Fruit fly (Drosophila melanogaster) whole organism, embryonic: Measurements from ENCODE around the gene CG14805.

ENCODE experiments used
- CG1024 ChIP-seq: fragments of 200-800 bp; sonication (Bioruptor generic); IDR thresholded peaks from 2 replicates; pipeline ENCODE4 v1.3.6; 2022; ENCODE audit warnings: missing biosample characterization, missing genetic modification characterization
- CG10543 ChIP-seq: fragments of 200-800 bp; sonication (Bioruptor generic); optimal IDR thresholded peaks from 3 replicates; lab custom pipeline; 2017; ENCODE audit warnings: missing biosample characterization, mild to moderate bottlenecking, missing genetic modification characterization, moderate library complexity
- CG10979 ChIP-seq: fragments of 200-800 bp; sonication (Bioruptor generic); optimal IDR thresholded peaks from 2 replicates; lab custom pipeline; 2018; ENCODE audit warnings: missing biosample characterization, mild to moderate bottlenecking, missing genetic modification characterization, moderate library complexity
- CG11456 ChIP-seq: fragments of 200-800 bp; sonication (Bioruptor generic); IDR thresholded peaks from 3 replicates; pipeline ENCODE4 v1.3.6; 2022; ENCODE audit warnings: missing biosample characterization, missing genetic modification characterization
- CG11696 ChIP-seq: fragments of 200-800 bp; sonication (Bioruptor generic); IDR thresholded peaks from 2 replicates; pipeline ENCODE4 v1.3.6; 2022; ENCODE audit warnings: missing biosample characterization, missing genetic modification characterization
- CG12219 ChIP-seq: fragments of 200-800 bp; sonication (Bioruptor generic); optimal IDR thresholded peaks from 3 replicates; lab custom pipeline; 2018; ENCODE audit warnings: missing biosample characterization, mild to moderate bottlenecking, missing genetic modification characterization
- CG12659 ChIP-seq: fragments of 200-800 bp; sonication (Bioruptor generic); optimal IDR thresholded peaks from 3 replicates; lab custom pipeline; 2017; ENCODE audit warnings: mild to moderate bottlenecking, missing biosample characterization, missing genetic modification reagents, missing genetic modification characterization
- CG13424 ChIP-seq: fragments of 200-800 bp; sonication (Bioruptor generic); optimal IDR thresholded peaks from 2 replicates; lab custom pipeline; 2019; ENCODE audit warnings: missing biosample characterization, mild to moderate bottlenecking, missing genetic modification characterization, moderate library complexity
- CG14050 ChIP-seq: fragments of 200-800 bp; sonication (Bioruptor generic); IDR thresholded peaks from 3 replicates; pipeline ENCODE4 v1.3.6; 2022; ENCODE audit warnings: missing biosample characterization, missing genetic modification characterization
- CG14667 ChIP-seq: fragments of 200-800 bp; sonication (Bioruptor generic); IDR thresholded peaks from 2 replicates; pipeline ENCODE4 v1.3.6; 2022; ENCODE audit warnings: missing biosample characterization, missing genetic modification characterization
- CG15479 ChIP-seq: fragments of 200-800 bp; sonication (Bioruptor generic); optimal IDR thresholded peaks from 3 replicates; lab custom pipeline; 2019; ENCODE audit warnings: missing biosample characterization, mild to moderate bottlenecking, missing genetic modification characterization, moderate library complexity
- CG17612 ChIP-seq: fragments of 200-800 bp; sonication (Bioruptor generic); IDR thresholded peaks from 2 replicates; pipeline ENCODE4 v1.3.6; 2022; ENCODE audit warnings: missing biosample characterization, missing genetic modification characterization
- CG2129 ChIP-seq: fragments of 200-800 bp; sonication (Bioruptor generic); IDR thresholded peaks from 2 replicates; pipeline ENCODE4 v1.3.6; 2022; ENCODE audit warnings: missing biosample characterization, missing genetic modification characterization; ENCODE audit not compliant: partially characterized antibody
- CG2199 ChIP-seq: fragments of 200-800 bp; sonication (Bioruptor generic); IDR thresholded peaks from 3 replicates; pipeline ENCODE4 v1.3.6; 2022; ENCODE audit warnings: missing biosample characterization, missing genetic modification characterization
- CG3838 ChIP-seq: fragments of 200-800 bp; sonication (Bioruptor generic); optimal IDR thresholded peaks from 3 replicates; lab custom pipeline; 2016; ENCODE audit warnings: missing biosample characterization, missing genetic modification characterization
- CG4820 ChIP-seq: fragments of 200-800 bp; sonication (Bioruptor generic); optimal IDR thresholded peaks from 3 replicates; lab custom pipeline; 2016; ENCODE audit warnings: missing biosample characterization, missing genetic modification characterization
- CG5953 ChIP-seq: fragments of 200-800 bp; sonication (Bioruptor generic); IDR thresholded peaks from 2 replicates; pipeline ENCODE4 v1.3.6; 2022; ENCODE audit warnings: missing biosample characterization, missing genetic modification characterization
- CG7556 ChIP-seq: fragments of 200-800 bp; sonication (Bioruptor generic); optimal IDR thresholded peaks from 2 replicates; lab custom pipeline; 2017; ENCODE audit warnings: missing biosample characterization, mild to moderate bottlenecking, missing genetic modification characterization
- CG7839 ChIP-seq: fragments of 200-800 bp; sonication (Bioruptor generic); optimal IDR thresholded peaks from 3 replicates; lab custom pipeline; 2018; ENCODE audit warnings: missing biosample characterization, mild to moderate bottlenecking, missing genetic modification characterization, moderate library complexity
- CG8281 ChIP-seq: fragments of 200-800 bp; sonication (Bioruptor generic); optimal IDR thresholded peaks from 2 replicates; lab custom pipeline; 2018; ENCODE audit warnings: missing biosample characterization, mild to moderate bottlenecking, missing genetic modification characterization, moderate library complexity
- CG9727 ChIP-seq: fragments of 200-800 bp; sonication (Bioruptor generic); optimal IDR thresholded peaks from 3 replicates; lab custom pipeline; 2017; ENCODE audit warnings: missing biosample characterization, mild to moderate bottlenecking, missing genetic modification characterization
- CTCF ChIP-seq: fragments of 200-800 bp; sonication (Bioruptor generic); optimal IDR thresholded peaks from 2 replicates; lab custom pipeline; 2017; ENCODE audit warnings: missing biosample characterization, mild to moderate bottlenecking, missing genetic modification characterization, moderate library complexity
- D ChIP-seq, 2 experiments: fragments of 200-800 bp in 1 of 2; fragments of >200 bp in 1 of 2; sonication (Bioruptor generic) in 1 of 2; optimal IDR thresholded peaks; 2 replicates in 1 of 2; 3 replicates in 1 of 2; lab custom pipeline; 2017; ENCODE audit warnings: mild to moderate bottlenecking in 1 of 2, missing biosample characterization in 1 of 2, missing genetic modification characterization in 1 of 2, missing genetic modification reagents in 1 of 2
- Deaf1 ChIP-seq: fragments of 200-800 bp; optimal IDR thresholded peaks from 3 replicates; lab custom pipeline; 2019; ENCODE audit warnings: missing biosample characterization, mild to moderate bottlenecking, missing genetic modification characterization, moderate library complexity
- Dip3 ChIP-seq: fragments of 200-800 bp; sonication (Bioruptor generic); optimal IDR thresholded peaks from 3 replicates; lab custom pipeline; 2016; ENCODE audit warnings: missing biosample characterization, missing genetic modification characterization
- E2f2 ChIP-seq: fragments of 200-800 bp; sonication (Bioruptor generic); IDR thresholded peaks from 2 replicates; pipeline ENCODE4 v1.3.6; 2022; ENCODE audit warnings: missing biosample characterization, missing genetic modification characterization
- H2.0 ChIP-seq: fragments of 200-800 bp; sonication (Bioruptor generic); IDR thresholded peaks from 2 replicates; pipeline ENCODE4 v1.3.6; 2022; ENCODE audit warnings: missing biosample characterization, missing genetic modification characterization
- HLHmδ ChIP-seq: fragments of 200-800 bp; sonication (Bioruptor generic); optimal IDR thresholded peaks from 2 replicates; lab custom pipeline; 2018; ENCODE audit warnings: missing biosample characterization, mild to moderate bottlenecking, missing genetic modification characterization, moderate library complexity
- Mrtf ChIP-seq: fragments of 200-800 bp; sonication (Bioruptor generic); IDR thresholded peaks from 3 replicates; pipeline ENCODE4 v1.3.6; 2022; ENCODE audit warnings: missing biosample characterization, missing genetic modification characterization
- PHDP ChIP-seq: fragments of 200-800 bp; sonication (Bioruptor generic); optimal IDR thresholded peaks from 3 replicates; lab custom pipeline; 2018; ENCODE audit warnings: missing biosample characterization, mild to moderate bottlenecking, missing genetic modification characterization, moderate library complexity
- Scr ChIP-seq: fragments of 200-800 bp; sonication (Bioruptor generic); IDR thresholded peaks from 2 replicates; pipeline ENCODE4 v1.3.6; 2022; ENCODE audit warnings: missing biosample characterization, missing genetic modification characterization; ENCODE audit not compliant: partially characterized antibody
- Sin3A ChIP-seq: fragments of >200 bp; optimal IDR thresholded peaks from 2 replicates; lab custom pipeline; 2018
- abd-A ChIP-seq: fragments of 200-800 bp; sonication (Bioruptor generic); optimal IDR thresholded peaks from 3 replicates; lab custom pipeline; 2019; ENCODE audit warnings: missing biosample characterization, mild to moderate bottlenecking, missing genetic modification characterization, moderate library complexity
- ash1 ChIP-seq: fragments of 200-800 bp; sonication (Bioruptor generic); optimal IDR thresholded peaks from 2 replicates; lab custom pipeline; 2018; ENCODE audit warnings: missing biosample characterization, mild to moderate bottlenecking, missing genetic modification characterization
- bbx ChIP-seq: fragments of 200-800 bp; sonication (Bioruptor generic); IDR thresholded peaks from 2 replicates; pipeline ENCODE4 v1.3.6; 2022; ENCODE audit warnings: missing biosample characterization, missing genetic modification characterization; ENCODE audit not compliant: partially characterized antibody
- bsh ChIP-seq, 2 experiments: fragments of 200-800 bp; sonication (Bioruptor generic); optimal IDR thresholded peaks; 2 replicates each; lab custom pipeline; 2017 to 2018; ENCODE audit warnings: mild to moderate bottlenecking in 2 of 2, missing biosample characterization in 2 of 2, missing genetic modification characterization in 2 of 2, moderate library complexity in 1 of 2
- croc ChIP-seq: fragments of 200-800 bp; sonication (Bioruptor generic); conservative IDR thresholded peaks from 3 replicates; pipeline ENCODE4 v1.3.6; 2022; ENCODE audit warnings: missing biosample characterization, missing genetic modification characterization
- ewg ChIP-seq: fragments of 200-800 bp; sonication (Bioruptor generic); optimal IDR thresholded peaks from 3 replicates; lab custom pipeline; 2017; ENCODE audit warnings: mild to moderate bottlenecking, missing biosample characterization, missing genetic modification reagents, missing genetic modification characterization
- hth ChIP-seq: fragments of >200 bp; optimal IDR thresholded peaks from 2 replicates; lab custom pipeline; 2017; ENCODE audit warnings: inconsistent platforms
- mam ChIP-seq: fragments of 200-800 bp; sonication (Bioruptor generic); optimal IDR thresholded peaks from 3 replicates; lab custom pipeline; 2016; ENCODE audit warnings: missing biosample characterization, missing genetic modification characterization
- nmo ChIP-seq: fragments of 200-800 bp; sonication (Bioruptor generic); optimal IDR thresholded peaks from 2 replicates; lab custom pipeline; 2018; ENCODE audit warnings: missing biosample characterization, mild to moderate bottlenecking, missing genetic modification characterization, moderate library complexity
- onecut ChIP-seq: fragments of 200-800 bp; sonication (Bioruptor generic); IDR thresholded peaks from 2 replicates; pipeline ENCODE4 v1.3.6; 2022; ENCODE audit warnings: missing biosample characterization, missing genetic modification characterization
- ro ChIP-seq: fragments of 200-800 bp; sonication (Bioruptor generic); IDR thresholded peaks from 2 replicates; pipeline ENCODE4 v1.3.6; 2022; ENCODE audit warnings: missing biosample characterization, missing genetic modification characterization
- salm ChIP-seq: fragments of 200-800 bp; sonication (Bioruptor generic); optimal IDR thresholded peaks from 2 replicates; lab custom pipeline; 2018; ENCODE audit warnings: missing biosample characterization, mild to moderate bottlenecking, missing genetic modification characterization
- sens ChIP-seq: fragments of 200-800 bp; sonication (Bioruptor generic); peaks from one replicate; lab custom pipeline; 2016; ENCODE audit warnings: missing biosample characterization, missing genetic modification characterization
- sug ChIP-seq: fragments of 200-800 bp; optimal IDR thresholded peaks from 2 replicates; lab custom pipeline; 2019; ENCODE audit warnings: missing biosample characterization, mild to moderate bottlenecking, missing genetic modification characterization, moderate library complexity
- trh ChIP-seq: fragments of 200-800 bp; sonication (Bioruptor generic); optimal IDR thresholded peaks from 2 replicates; lab custom pipeline; 2016; ENCODE audit warnings: missing biosample characterization, missing genetic modification characterization
- wdn ChIP-seq: fragments of 200-800 bp; sonication (Bioruptor generic); IDR thresholded peaks from 2 replicates; pipeline ENCODE4 v1.3.6; 2022; ENCODE audit warnings: missing biosample characterization, missing genetic modification characterization
- yki ChIP-seq: fragments of >200 bp; optimal IDR thresholded peaks from 3 replicates; lab custom pipeline; 2018
- zen2 ChIP-seq: fragments of 200-800 bp; sonication (Bioruptor generic); IDR thresholded peaks from 3 replicates; pipeline ENCODE4 v1.3.6; 2022; ENCODE audit warnings: missing biosample characterization, missing genetic modification characterization; ENCODE audit not compliant: partially characterized antibody
- zf30C ChIP-seq: fragments of 200-800 bp; sonication (Bioruptor generic); optimal IDR thresholded peaks from 3 replicates; lab custom pipeline; 2018; ENCODE audit warnings: missing biosample characterization, mild to moderate bottlenecking, missing genetic modification characterization

The CG14805 gene

dm6 chrX:1879606-1880110, 2.5 kb downstream of the CG14805 start, which contains the start of gene CG14818 (continued):
- TF ChIP-seq CG2199 (GFP tag; lab: Robert Waterston, UW) = no peak
- peak; percentile 49 for TF ChIP-seq CG12659 (GFP tag; lab: Kevin White, UChicago)
- TF ChIP-seq Sin3A = no peak
- no peak for TF ChIP-seq CTCF (GFP tag; lab: Kevin White, UChicago)
- TF ChIP-seq D (optimal IDR thresholded peaks at IDR 0.05; lab: Kevin White, UChicago) = no peak
- peak; percentile 12 for TF ChIP-seq D (GFP tag; optimal IDR thresholded peaks at IDR 0.05; lab: Kevin White, UChicago)
- peak; percentile 44; the same call in 1 of the 2 replicates for TF ChIP-seq H2.0 (GFP tag; lab: Robert Waterston, UW)
- no peak for TF ChIP-seq CG8281 (tag; lab: Kevin White, UChicago)
- TF ChIP-seq CG11696 = no peak
- TF ChIP-seq zf30C = no peak
- peak; percentile 33; the same call in 1 of the 3 replicates for TF ChIP-seq Mrtf (GFP tag; lab: Robert Waterston, UW)
- TF ChIP-seq onecut = no peak; the same call in 1 of the 2 replicates
- peak; percentile 38 for TF ChIP-seq CG12219
- TF ChIP-seq ewg (GFP tag; lab: Kevin White, UChicago) = peak; percentile 2
- TF ChIP-seq salm = no peak
- TF ChIP-seq CG7556 (GFP tag; lab: Kevin White, UChicago) = peak; percentile 15
- no peak for TF ChIP-seq abd-A (tag; lab: Kevin White, UChicago)
- TF ChIP-seq ash1 (GFP tag; lab: Kevin White, UChicago) = no peak
- no peak for TF ChIP-seq hth (lab: Kevin White, UChicago)
- TF ChIP-seq sens (GFP tag; lab: Kevin White, UChicago) = peak; percentile 88
- peak; percentile 47 for TF ChIP-seq Dip3 (GFP tag; lab: Kevin White, UChicago)
- peak; percentile 74 for TF ChIP-seq bbx
- no peak for TF ChIP-seq Deaf1 (tag; lab: Kevin White, UChicago)
- peak; percentile 31 for TF ChIP-seq sug (tag; lab: Kevin White, UChicago)
- peak; percentile 51 for TF ChIP-seq CG4820 (GFP tag; lab: Kevin White, UChicago)
- TF ChIP-seq CG17612 = 0 out of 2 replicates have a peak, but pooled peaks have one; percentile 17
- no peak for TF ChIP-seq trh (GFP tag; lab: Kevin White, UChicago)
- 0 out of 2 replicates have a peak, but pooled peaks have one; percentile 31 for TF ChIP-seq CG5953 (GFP tag; lab: Robert Waterston, UW)
- TF ChIP-seq CG11456 (GFP tag; lab: Robert Waterston, UW) = peak; percentile 72; the same call in 1 of the 3 replicates
- peak; percentile 37 for TF ChIP-seq CG10979
- peak; percentile 69 for TF ChIP-seq CG13424
- TF ChIP-seq bsh (GFP tag; optimal IDR thresholded peaks at IDR 0.05; lab: Kevin White, UChicago) = peak in 1 of 2 experiments; percentile 62
- no peak for TF ChIP-seq CG1024 (GFP tag; lab: Robert Waterston, UW)
- peak; percentile 51 for TF ChIP-seq PHDP (tag; lab: Kevin White, UChicago)
- TF ChIP-seq CG14050 (GFP tag; lab: Robert Waterston, UW) = no peak
- TF ChIP-seq CG14667 = 0 out of 2 replicates have a peak, but pooled peaks have one; percentile 15
- peak; percentile 92 for TF ChIP-seq Scr
- peak; percentile 29 for TF ChIP-seq E2f2 (GFP tag; lab: Robert Waterston, UW)
- peak; percentile 54 for TF ChIP-seq CG9727 (GFP tag; lab: Kevin White, UChicago)
- TF ChIP-seq mam (GFP tag; lab: Kevin White, UChicago) = peak; percentile 81
- peak; percentile 89 for TF ChIP-seq zen2 (GFP tag; lab: Robert Waterston, UW)
- TF ChIP-seq CG15479 (GFP tag; lab: Kevin White, UChicago) = no peak
- TF ChIP-seq CG3838 = no peak
- no peak for TF ChIP-seq HLHmδ
- no peak for TF ChIP-seq ro (GFP tag; lab: Robert Waterston, UW)
- no peak for TF ChIP-seq yki
- TF ChIP-seq nmo (GFP tag; lab: Kevin White, UChicago) = peak; percentile 59
- TF ChIP-seq CG2129 (GFP tag; lab: Robert Waterston, UW) = peak; percentile 87
- TF ChIP-seq CG7839 (tag; lab: Kevin White, UChicago) = peak; percentile 66
- TF ChIP-seq CG10543 = peak; percentile 72
- TF ChIP-seq wdn (GFP tag; lab: Robert Waterston, UW) = no peak
- peak; percentile 29; the same call in 2 of the 3 replicates for TF ChIP-seq croc (GFP tag; lab: Robert Waterston, UW)
